Worm (Caenorhabditis elegans): ENCODE results near the gene pfn-2.

DNA sequence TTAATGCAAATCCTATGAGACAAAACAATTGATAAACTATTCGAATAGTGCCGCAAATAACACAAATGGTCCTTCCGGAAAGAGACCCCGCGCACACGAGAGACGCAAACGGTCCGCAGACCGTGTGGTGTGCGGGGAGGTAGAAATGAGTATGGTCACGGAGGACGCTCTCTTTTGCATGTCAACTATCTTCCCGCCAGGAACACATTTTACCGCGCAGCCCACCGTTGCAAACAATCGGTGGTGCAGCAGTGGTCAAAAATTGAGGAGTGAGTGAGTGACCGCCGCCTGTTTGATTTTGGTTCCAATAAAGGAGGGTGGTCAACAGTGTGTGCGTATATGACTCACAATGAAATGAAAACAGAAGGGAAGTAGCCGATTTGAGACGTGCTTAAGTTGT, 6.8 kb upstream of the pfn-2 start:
- no peak for TF ChIP-seq fkh-10 (GFP tag; optimal IDR thresholded peaks at IDR 0.05)
- no peak for TF ChIP-seq gei-8 (GFP tag; optimal IDR thresholded peaks at IDR 0.05)
- TF ChIP-seq nhr-25 (tag; optimal IDR thresholded peaks at IDR 0.05; ENCODE audit: borderline replicate concordance, insufficient read depth), result no peak
- TF ChIP-seq F49E8.2 (tag; optimal IDR thresholded peaks at IDR 0.05; ENCODE audit: borderline replicate concordance), result no peak
- TF ChIP-seq ztf-11 (tag; optimal IDR thresholded peaks at IDR 0.05), result no peak
- TF ChIP-seq fos-1 (tag; optimal IDR thresholded peaks at IDR 0.05), result no peak
- TF ChIP-seq nhr-76 (tag; optimal IDR thresholded peaks at IDR 0.05), result no peak
- TF ChIP-seq nhr-11 (tag; optimal IDR thresholded peaks at IDR 0.05), result no peak
- no peak for TF ChIP-seq unc-62 (GFP tag; optimal IDR thresholded peaks at IDR 0.05 in 1 of 2)
- TF ChIP-seq unc-62 (tag; optimal IDR thresholded peaks at IDR 0.05), result no peak
- TF ChIP-seq lin-13 (GFP tag; optimal IDR thresholded peaks at IDR 0.05), result no peak
- TF ChIP-seq ceh-62 (tag; optimal IDR thresholded peaks at IDR 0.05), result no peak
- TF ChIP-seq attf-4 (tag; optimal IDR thresholded peaks at IDR 0.05), result no peak

Data from whole organism, L4 larva.